Worm (Caenorhabditis elegans): ENCODE measurements around the gene pat-2.

Gene pat-2

DNA sequence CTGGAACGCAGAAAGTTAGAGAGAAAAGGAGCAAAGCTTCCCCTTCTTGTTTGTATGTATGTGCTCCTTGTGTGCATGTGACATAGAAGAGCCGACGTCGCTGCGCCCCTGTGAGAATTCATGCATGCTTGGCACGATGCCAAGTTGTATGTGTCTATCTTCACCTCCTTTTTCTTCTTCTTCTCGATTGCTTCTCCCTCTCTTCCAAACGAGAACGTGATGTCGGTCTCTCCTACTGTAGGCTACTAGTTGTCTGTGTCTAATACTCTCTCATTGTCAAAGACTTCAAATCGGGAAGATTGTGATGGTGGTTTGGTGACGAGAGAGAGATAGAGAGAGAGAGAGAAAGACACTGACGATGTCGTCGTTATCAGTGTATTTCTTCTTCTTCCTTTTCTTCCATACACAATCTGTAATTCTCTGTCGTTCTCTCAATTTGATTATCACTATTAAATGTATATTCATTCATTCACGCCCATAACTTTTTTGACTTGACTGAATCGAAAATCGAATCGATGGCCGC lies 21.4 kb upstream of the pat-2 start:
- TF ChIP-seq ztf-29 (GFP tag; IDR thresholded peaks at IDR 0.05) (no peak), med-1 (GFP tag; optimal IDR thresholded peaks at IDR 0.05; ENCODE audit: insufficient read depth) (no peak), klf-2 (GFP tag; conservative IDR thresholded peaks at IDR 0.05) (no peak), flt-1 (GFP tag; IDR thresholded peaks at IDR 0.05) (0 out of 2 replicates have a peak, but pooled peaks have one; percentile 16), ztf-23 (GFP tag; IDR thresholded peaks at IDR 0.05) (no peak), T22C8.4 (GFP tag; IDR thresholded peaks at IDR 0.05) (no peak), cog-1 (tag; optimal IDR thresholded peaks at IDR 0.05) (no peak)

DNA sequence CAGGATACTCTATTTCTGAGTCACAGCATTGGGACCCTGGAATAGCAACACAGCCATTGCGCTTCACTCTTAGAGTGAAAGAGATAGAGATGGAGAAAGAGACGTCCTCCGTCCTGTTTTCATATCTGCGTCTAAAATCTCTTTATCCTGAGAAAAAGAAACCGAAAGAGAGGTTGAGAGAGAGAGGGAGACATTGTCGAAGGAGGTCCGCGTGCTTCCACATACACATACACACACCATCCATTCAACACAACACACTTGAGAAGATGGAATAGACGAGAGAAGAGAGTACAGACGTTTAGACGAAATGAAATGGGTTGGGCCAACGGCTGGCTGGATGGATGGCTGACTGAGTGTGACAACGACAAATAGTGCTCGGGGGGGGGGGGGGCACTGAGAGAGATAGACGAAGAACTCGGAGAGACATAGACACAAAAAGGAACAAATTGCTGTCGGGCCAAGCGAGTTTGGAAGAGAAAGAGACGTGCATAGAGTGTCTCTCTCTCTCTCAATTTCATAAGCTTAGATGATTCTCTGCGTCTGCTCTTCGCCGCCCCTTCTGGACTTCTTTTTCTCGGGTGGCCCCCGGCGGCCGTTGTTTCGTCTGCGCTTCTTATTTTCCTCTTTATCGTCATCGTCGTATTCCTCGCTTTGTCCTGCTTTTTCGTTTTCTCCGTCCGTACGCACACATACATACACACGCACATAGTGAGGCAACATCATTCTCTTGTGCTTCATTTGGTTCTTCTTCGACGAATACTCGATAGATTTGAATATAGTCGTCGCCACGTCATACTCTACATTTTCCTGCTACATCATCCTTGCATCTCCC lies 18.5 kb upstream of the pat-2 start, which contains the start of gene F54F2.6:
F54F2.6 (minus strand) TSS at position 738 of the 832 bp plus-strand sequence.
- TF ChIP-seq tab-1 (GFP tag; IDR thresholded peaks at IDR 0.05) (0 out of 2 replicates have a peak, but pooled peaks have one; percentile 33), cog-1 (tag; optimal IDR thresholded peaks at IDR 0.05) (peak; percentile 94), klf-2 (GFP tag; conservative IDR thresholded peaks at IDR 0.05) (no peak), ref-1 (GFP tag; conservative IDR thresholded peaks at IDR 0.05) (no peak), ztf-23 (GFP tag; IDR thresholded peaks at IDR 0.05) (no peak; the same call in 1 of the 2 replicates), T22C8.4 (GFP tag; IDR thresholded peaks at IDR 0.05) (no peak), med-1 (GFP tag; optimal IDR thresholded peaks at IDR 0.05; ENCODE audit: insufficient read depth) (no peak), flt-1 (GFP tag; IDR thresholded peaks at IDR 0.05) (peak; percentile 65; the same call in 1 of the 2 replicates), ztf-29 (GFP tag; IDR thresholded peaks at IDR 0.05) (no peak)

DNA sequence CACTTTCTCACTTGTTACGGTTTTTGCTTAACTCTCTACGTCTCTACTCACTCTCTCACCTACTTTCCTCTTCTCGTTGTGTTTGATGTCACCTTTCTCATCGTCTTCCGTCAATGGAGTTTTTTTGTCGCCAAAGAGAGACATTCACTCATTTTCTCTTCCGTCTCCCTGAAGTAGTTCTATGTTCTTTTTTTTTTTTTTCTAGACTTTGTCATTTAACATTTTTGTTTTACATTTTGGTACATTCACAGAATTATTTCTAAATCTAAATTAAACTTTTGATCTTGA lies 18.0 kb upstream of the pat-2 start:
- no peak for TF ChIP-seq med-1 (GFP tag; optimal IDR thresholded peaks at IDR 0.05; ENCODE audit: insufficient read depth)
- no peak for TF ChIP-seq flt-1 (GFP tag; IDR thresholded peaks at IDR 0.05)
- TF ChIP-seq ztf-29 (GFP tag; IDR thresholded peaks at IDR 0.05) = no peak
- TF ChIP-seq T22C8.4 (GFP tag; IDR thresholded peaks at IDR 0.05) = no peak
- no peak for TF ChIP-seq ref-1 (GFP tag; conservative IDR thresholded peaks at IDR 0.05)
- no peak for TF ChIP-seq tab-1 (GFP tag; IDR thresholded peaks at IDR 0.05)
- TF ChIP-seq ztf-23 (GFP tag; IDR thresholded peaks at IDR 0.05) = no peak
- no peak for TF ChIP-seq klf-2 (GFP tag; conservative IDR thresholded peaks at IDR 0.05)
- TF ChIP-seq cog-1 (tag; optimal IDR thresholded peaks at IDR 0.05) = no peak

DNA sequence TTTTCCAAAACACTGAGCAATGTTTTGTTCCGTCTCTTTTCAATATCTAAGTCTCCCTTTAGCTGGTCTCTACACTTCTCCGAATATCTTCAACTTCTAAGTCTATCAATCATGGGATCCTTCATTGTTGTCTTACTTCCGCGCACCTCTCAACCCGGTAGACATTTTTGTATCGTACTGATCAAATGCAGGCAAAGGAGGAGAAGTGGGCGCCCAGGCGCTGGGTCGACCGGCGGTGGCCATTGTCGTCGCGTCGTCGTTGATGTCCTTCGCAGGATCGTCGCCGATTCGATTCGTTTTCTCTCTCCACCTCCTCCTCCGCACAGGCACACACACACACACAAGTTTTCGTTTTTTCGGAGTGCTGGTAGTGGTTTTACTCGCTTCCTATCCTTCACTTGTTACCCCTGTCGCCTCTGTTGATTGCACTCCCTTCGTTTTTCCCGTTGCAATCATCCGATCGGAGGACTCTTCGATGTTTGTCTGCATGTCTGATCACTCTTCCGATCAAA lies 17.3 kb upstream of the pat-2 start:
- TF ChIP-seq ztf-23 (GFP tag; IDR thresholded peaks at IDR 0.05) (0 out of 2 replicates have a peak, but pooled peaks have one; percentile 46), flt-1 (GFP tag; IDR thresholded peaks at IDR 0.05) (no peak)

DNA sequence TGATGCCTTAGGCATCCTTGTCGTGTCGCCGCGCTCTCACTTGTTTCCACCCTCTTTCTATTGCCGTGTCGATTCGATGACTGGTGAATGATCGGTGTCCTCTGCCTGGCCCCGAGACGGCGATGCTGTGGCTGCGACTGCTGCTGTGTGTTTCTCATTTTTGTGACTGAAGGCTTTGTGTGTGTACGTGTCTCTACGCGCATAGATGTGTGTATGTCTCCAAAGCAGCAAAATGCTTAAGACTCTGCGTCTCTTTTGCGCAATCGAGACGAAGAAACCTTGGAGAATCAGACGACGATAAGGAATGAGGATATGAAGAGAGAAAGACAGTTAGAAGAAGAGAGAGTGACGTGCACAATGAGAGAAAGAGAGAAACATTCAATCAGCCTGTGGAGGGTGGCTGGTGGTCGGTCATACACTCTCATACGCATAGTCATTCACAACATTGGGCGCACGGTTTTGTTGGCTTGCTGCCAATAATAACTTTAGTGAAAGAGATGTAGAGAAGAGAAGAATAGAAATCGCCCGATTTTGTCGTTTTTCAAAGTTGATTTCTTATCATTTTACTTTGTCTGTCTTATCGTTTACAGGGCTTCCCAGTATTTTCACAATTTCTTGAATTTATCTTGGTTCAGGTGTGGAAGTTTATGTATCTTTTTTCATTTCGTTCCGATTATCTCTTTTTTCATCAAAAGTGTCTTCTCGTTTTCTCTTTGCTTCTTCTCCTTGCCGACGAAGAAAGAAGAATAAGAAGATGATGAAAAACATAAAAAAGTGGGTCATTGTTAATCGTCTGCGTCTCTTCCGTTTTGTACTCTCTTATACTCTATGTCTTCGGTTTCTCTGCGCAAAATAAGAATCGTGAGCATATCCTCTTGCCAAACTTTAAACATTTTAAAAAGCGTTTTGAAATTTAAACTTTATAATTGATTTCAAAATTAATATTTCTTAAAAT lies 16.6 kb upstream of the pat-2 start:
- TF ChIP-seq ztf-29 (GFP tag; IDR thresholded peaks at IDR 0.05) (peak; percentile 71), cog-1 (tag; optimal IDR thresholded peaks at IDR 0.05) (peak; percentile 98), ztf-23 (GFP tag; IDR thresholded peaks at IDR 0.05) (no peak), flt-1 (GFP tag; IDR thresholded peaks at IDR 0.05) (peak; percentile 78)

DNA sequence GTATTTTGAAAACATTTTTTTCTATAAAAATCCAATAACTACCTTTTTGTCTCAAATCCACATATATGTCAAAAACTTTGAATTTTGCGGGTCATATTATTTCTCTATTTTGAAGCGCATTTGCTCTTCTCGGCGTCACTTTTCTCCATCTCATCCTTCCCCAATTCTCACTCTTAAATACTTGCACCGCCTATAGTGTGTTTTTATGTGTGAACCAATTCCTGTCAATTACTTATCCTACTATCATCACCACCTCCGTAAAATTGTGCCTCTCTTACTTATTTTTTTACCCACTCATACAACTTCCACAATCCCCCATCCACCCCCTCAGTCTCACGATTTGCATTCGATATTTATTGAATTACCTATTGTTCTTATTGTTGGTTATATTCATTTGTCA lies 12.9 kb upstream of the pat-2 start:
- TF ChIP-seq ref-1 (GFP tag; conservative IDR thresholded peaks at IDR 0.05) (no peak), cog-1 (tag; optimal IDR thresholded peaks at IDR 0.05) (no peak), T22C8.4 (GFP tag; IDR thresholded peaks at IDR 0.05) (no peak), tab-1 (GFP tag; IDR thresholded peaks at IDR 0.05) (no peak), ztf-29 (GFP tag; IDR thresholded peaks at IDR 0.05) (no peak), med-1 (GFP tag; optimal IDR thresholded peaks at IDR 0.05; ENCODE audit: insufficient read depth) (no peak), klf-2 (GFP tag; conservative IDR thresholded peaks at IDR 0.05) (no peak), ztf-23 (GFP tag; IDR thresholded peaks at IDR 0.05) (no peak), flt-1 (GFP tag; IDR thresholded peaks at IDR 0.05) (no peak)

DNA sequence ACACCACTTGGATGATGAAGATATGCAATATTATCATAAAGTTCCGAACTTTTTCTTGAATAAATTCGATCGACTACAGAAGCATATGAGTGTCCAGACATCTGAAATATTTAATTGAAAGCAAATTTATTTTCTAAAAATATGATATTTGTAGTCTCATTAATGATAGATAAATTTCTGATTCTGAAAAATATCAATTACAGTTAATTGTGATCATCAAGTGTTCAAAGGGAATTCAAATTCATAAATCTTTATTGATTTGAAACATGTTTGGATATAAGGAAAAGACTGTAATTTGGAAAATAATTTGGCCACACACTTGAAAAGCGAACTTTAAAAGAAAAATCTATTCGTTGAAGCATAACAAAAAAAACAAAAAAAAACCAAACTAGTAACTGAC lies 11.5 kb upstream of the pat-2 start, which contains the start of gene F54F2.7:
F54F2.7 (minus strand) TSS at position 101 of the 400 bp plus-strand sequence.
- TF ChIP-seq med-1 (GFP tag; optimal IDR thresholded peaks at IDR 0.05; ENCODE audit: insufficient read depth) (no peak), ref-1 (GFP tag; conservative IDR thresholded peaks at IDR 0.05) (no peak), T22C8.4 (GFP tag; IDR thresholded peaks at IDR 0.05) (no peak), cog-1 (tag; optimal IDR thresholded peaks at IDR 0.05) (no peak), ztf-23 (GFP tag; IDR thresholded peaks at IDR 0.05) (no peak), flt-1 (GFP tag; IDR thresholded peaks at IDR 0.05) (no peak), klf-2 (GFP tag; conservative IDR thresholded peaks at IDR 0.05) (no peak), tab-1 (GFP tag; IDR thresholded peaks at IDR 0.05) (no peak), ztf-29 (GFP tag; IDR thresholded peaks at IDR 0.05) (no peak)

DNA sequence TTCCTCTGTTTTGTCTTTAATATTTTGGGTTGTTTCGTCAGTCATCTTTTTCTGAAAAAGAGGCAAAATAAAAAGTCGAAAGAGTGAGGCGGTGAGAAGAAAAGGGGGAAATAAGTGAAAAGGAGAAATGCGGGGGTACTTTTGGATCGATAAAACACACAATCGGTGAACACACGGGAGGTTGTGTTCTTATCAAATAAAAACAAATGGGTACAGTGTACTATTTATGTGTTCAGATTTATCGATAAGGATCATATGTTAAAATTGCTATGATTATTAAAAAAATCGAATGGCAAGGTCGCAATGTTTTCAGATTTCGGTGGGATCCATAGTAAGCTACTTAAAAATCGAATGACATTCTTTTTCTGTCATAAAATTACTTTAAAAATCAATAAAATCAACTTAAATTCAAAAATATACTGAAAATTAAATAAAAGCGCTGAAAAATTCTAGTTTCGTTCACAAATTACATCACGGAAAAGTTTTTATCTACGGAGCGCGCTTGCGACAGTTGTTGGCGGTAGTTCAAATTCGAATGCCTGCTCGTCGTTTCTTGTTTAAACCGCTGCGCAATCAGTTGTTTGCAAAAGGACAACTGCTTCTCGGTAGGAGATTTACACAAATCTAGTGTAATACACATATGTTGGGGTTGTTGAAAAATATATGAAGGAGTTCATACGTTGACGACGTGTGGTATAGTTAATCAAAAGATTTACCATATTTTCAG lies 9.3 kb upstream of the pat-2 start, which contains the start of gene prx-19:
prx-19 (minus strand) TSS at position 51 of the 727 bp plus-strand sequence.
- TF ChIP-seq T22C8.4 (GFP tag; IDR thresholded peaks at IDR 0.05) (no peak), med-1 (GFP tag; optimal IDR thresholded peaks at IDR 0.05; ENCODE audit: insufficient read depth) (no peak), ref-1 (GFP tag; conservative IDR thresholded peaks at IDR 0.05) (no peak), tab-1 (GFP tag; IDR thresholded peaks at IDR 0.05) (no peak), ztf-29 (GFP tag; IDR thresholded peaks at IDR 0.05) (no peak), flt-1 (GFP tag; IDR thresholded peaks at IDR 0.05) (no peak), klf-2 (GFP tag; conservative IDR thresholded peaks at IDR 0.05) (no peak), ztf-23 (GFP tag; IDR thresholded peaks at IDR 0.05) (no peak), cog-1 (tag; optimal IDR thresholded peaks at IDR 0.05) (peak; percentile 45)

Data from whole organism, midembryonic.